Worm (Caenorhabditis elegans) whole organism, young adult: Measurements from ENCODE around the gene C53C7.3.

Experiments
- F39B2.1 ChIP-seq: fragments of 200-800 bp; sonication (Bioruptor generic); IDR thresholded peaks from 2 replicates; pipeline ENCODE4 v1.3.6; 2022; ENCODE audit warnings: missing genetic modification reagents, missing genetic modification characterization, missing compliant biosample characterization
- athp-1 ChIP-seq: sonication (generic microtip); optimal IDR thresholded peaks from 2 replicates; lab custom pipeline; 2017; ENCODE audit warnings: mild to moderate bottlenecking, missing genetic modification characterization, missing compliant biosample characterization
- let-526 ChIP-seq: fragments of 200-800 bp; sonication (Bioruptor generic); IDR thresholded peaks from 2 replicates; pipeline ENCODE4 v1.3.6; 2022; ENCODE audit warnings: missing genetic modification reagents, missing genetic modification characterization, missing compliant biosample characterization
- pha-4 ChIP-seq: fragments of 150-350 bp; sonication (generic microtip); optimal IDR thresholded peaks from 2 replicates; lab custom pipeline; 2014; ENCODE audit warnings: missing biosample characterization, missing genetic modification reagents, missing genetic modification characterization
- xnd-1 ChIP-seq: sonication (generic microtip); optimal IDR thresholded peaks from 2 replicates; lab custom pipeline; 2016; ENCODE audit warnings: missing genotype, missing genetic modification reagents, missing genetic modification characterization, missing compliant biosample characterization
- ztf-28 ChIP-seq: fragments of 200-800 bp; sonication (Bioruptor generic); IDR thresholded peaks from 2 replicates; pipeline ENCODE4 v1.3.6; 2022; ENCODE audit warnings: missing genetic modification reagents, missing genetic modification characterization, missing compliant biosample characterization

ce11 chrX:13059984-13060383, 11.6 kb downstream of the C53C7.3 start:
- TF ChIP-seq ztf-28 (GFP tag; lab: Robert Waterston, UW) (no peak), let-526 (GFP tag; lab: Robert Waterston, UW) (no peak), xnd-1 (tag; lab: Kevin White, UChicago) (no peak), athp-1 (tag; lab: Kevin White, UChicago) (no peak), F39B2.1 (GFP tag; lab: Robert Waterston, UW) (no peak), pha-4 (tag; lab: Kevin White, UChicago) (no peak)
